Fruit fly (Drosophila melanogaster) whole organism, embryonic: ENCODE results near the gene ph-p.
A peak's percentile ranks its signal among the peaks of the same experiment; 100 is the strongest.

Experiments
- Abd-B ChIP-seq: fragments of 200-800 bp; sonication (Bioruptor generic); optimal IDR thresholded peaks from 2 replicates; lab custom pipeline; 2018; ENCODE audit warnings: missing biosample characterization, mild to moderate bottlenecking, missing genetic modification characterization, moderate library complexity
- Awh ChIP-seq: fragments of 200-800 bp; sonication (Bioruptor generic); IDR thresholded peaks from 2 replicates; pipeline ENCODE4, ENCODE4 v1.3.6; 2022; ENCODE audit warnings: missing biosample characterization, missing genetic modification characterization
- B-H2 ChIP-seq: fragments of 200-800 bp; sonication (Bioruptor generic); optimal IDR thresholded peaks from 2 replicates; lab custom pipeline; 2018; ENCODE audit warnings: missing biosample characterization, mild to moderate bottlenecking, missing genetic modification characterization
- CG11085 ChIP-seq: fragments of 200-800 bp; sonication (Bioruptor generic); IDR thresholded peaks from 2 replicates; pipeline ENCODE4 v1.3.6; 2022; ENCODE audit warnings: missing biosample characterization, missing genetic modification characterization
- CG11398 ChIP-seq: fragments of 200-800 bp; sonication (Bioruptor generic); optimal IDR thresholded peaks from 2 replicates; lab custom pipeline; 2016; ENCODE audit warnings: missing biosample characterization, missing genetic modification characterization
- CG11696 ChIP-seq: fragments of 200-800 bp; sonication (Bioruptor generic); IDR thresholded peaks from 2 replicates; pipeline ENCODE4 v1.3.6; 2022; ENCODE audit warnings: missing biosample characterization, missing genetic modification characterization
- CG12769 ChIP-seq: fragments of 200-800 bp; sonication (Bioruptor generic); optimal IDR thresholded peaks from 2 replicates; lab custom pipeline; 2019; ENCODE audit warnings: missing biosample characterization, mild to moderate bottlenecking, missing genetic modification characterization, moderate library complexity
- CG13287 ChIP-seq: fragments of 200-800 bp; sonication (Bioruptor generic); IDR thresholded peaks from 2 replicates; pipeline ENCODE4 v1.3.6; 2022; ENCODE audit warnings: missing biosample characterization, missing genetic modification characterization; ENCODE audit not compliant: partially characterized antibody
- CG15479 ChIP-seq: fragments of 200-800 bp; sonication (Bioruptor generic); optimal IDR thresholded peaks from 3 replicates; lab custom pipeline; 2019; ENCODE audit warnings: missing biosample characterization, mild to moderate bottlenecking, missing genetic modification characterization, moderate library complexity
- CG16779 ChIP-seq: fragments of 200-800 bp; sonication (Bioruptor generic); IDR thresholded peaks from 2 replicates; pipeline ENCODE4 v1.3.6; 2022; ENCODE audit warnings: missing biosample characterization, missing genetic modification characterization
- CG17328 ChIP-seq: fragments of 200-800 bp; sonication (Bioruptor generic); IDR thresholded peaks from 2 replicates; pipeline ENCODE4 v1.3.6; 2022; ENCODE audit warnings: missing biosample characterization, missing genetic modification characterization
- CG17568 ChIP-seq: fragments of 200-800 bp; sonication (Bioruptor generic); optimal IDR thresholded peaks from 2 replicates; lab custom pipeline; 2018; ENCODE audit warnings: missing biosample characterization, mild to moderate bottlenecking, missing genetic modification characterization, moderate library complexity
- CG2202 ChIP-seq: fragments of 200-800 bp; sonication (Bioruptor generic); optimal IDR thresholded peaks from 2 replicates; lab custom pipeline; 2018; ENCODE audit warnings: missing biosample characterization, mild to moderate bottlenecking, missing genetic modification characterization
- CG30403 ChIP-seq: fragments of 200-800 bp; sonication (Bioruptor generic); optimal IDR thresholded peaks from 3 replicates; lab custom pipeline; 2016; ENCODE audit warnings: missing biosample characterization, missing genetic modification characterization
- CG32772 ChIP-seq: fragments of 200-800 bp; sonication (Bioruptor generic); IDR thresholded peaks from 2 replicates; pipeline ENCODE4 v1.3.6; 2022; ENCODE audit warnings: missing biosample characterization, missing genetic modification characterization
- CG4617 ChIP-seq: fragments of 200-800 bp; sonication (Bioruptor generic); optimal IDR thresholded peaks from 3 replicates; lab custom pipeline; 2016; ENCODE audit warnings: missing biosample characterization, missing genetic modification characterization, borderline replicate concordance
- CG4730 ChIP-seq: fragments of 200-800 bp; sonication (Bioruptor generic); IDR thresholded peaks from 2 replicates; pipeline ENCODE4 v1.3.6; 2022; ENCODE audit warnings: missing biosample characterization, missing genetic modification characterization
- CG7786 ChIP-seq: fragments of 200-800 bp; sonication (Bioruptor generic); optimal IDR thresholded peaks from 2 replicates; lab custom pipeline; 2016; ENCODE audit warnings: missing biosample characterization, missing genetic modification characterization
- CG8924 ChIP-seq: fragments of 200-800 bp; optimal IDR thresholded peaks from 3 replicates; lab custom pipeline; 2019; ENCODE audit warnings: missing biosample characterization, mild to moderate bottlenecking, missing genetic modification characterization, moderate library complexity
- CG9797 ChIP-seq: fragments of 200-800 bp; sonication (Bioruptor generic); optimal IDR thresholded peaks from 3 replicates; lab custom pipeline; 2018; ENCODE audit warnings: missing biosample characterization, mild to moderate bottlenecking, missing genetic modification characterization
- CG9817 ChIP-seq: fragments of 200-800 bp; sonication (Bioruptor generic); optimal IDR thresholded peaks from 2 replicates; lab custom pipeline; 2018; ENCODE audit warnings: missing biosample characterization, mild to moderate bottlenecking, missing genetic modification characterization, moderate library complexity
- Camta ChIP-seq: fragments of 200-800 bp; sonication (Bioruptor generic); optimal IDR thresholded peaks from 2 replicates; lab custom pipeline; 2016; ENCODE audit warnings: missing biosample characterization, missing genetic modification characterization
- Chrac-16 ChIP-seq: fragments of 200-800 bp; sonication (Bioruptor generic); optimal IDR thresholded peaks from 3 replicates; lab custom pipeline; 2016; ENCODE audit warnings: missing biosample characterization, missing genetic modification characterization
- E2f1 ChIP-seq: fragments of 200-800 bp; sonication (Bioruptor generic); IDR thresholded peaks from 2 replicates; pipeline ENCODE4 v1.3.6; 2022; ENCODE audit warnings: missing biosample characterization, missing genetic modification characterization
- E2f2 ChIP-seq: fragments of 200-800 bp; sonication (Bioruptor generic); IDR thresholded peaks from 2 replicates; pipeline ENCODE4 v1.3.6; 2022; ENCODE audit warnings: missing biosample characterization, missing genetic modification characterization
- Fer3 ChIP-seq: fragments of 200-800 bp; sonication (Bioruptor generic); optimal IDR thresholded peaks from 2 replicates; lab custom pipeline; 2018; ENCODE audit warnings: missing biosample characterization, mild to moderate bottlenecking, missing genetic modification characterization, moderate library complexity
- HLH4C ChIP-seq: fragments of 200-800 bp; sonication (Bioruptor generic); IDR thresholded peaks from 3 replicates; pipeline ENCODE4 v1.3.6; 2022; ENCODE audit warnings: missing biosample characterization, missing genetic modification characterization; ENCODE audit not compliant: partially characterized antibody
- Hmr ChIP-seq: fragments of 200-800 bp; sonication (Bioruptor generic); optimal IDR thresholded peaks from 3 replicates; lab custom pipeline; 2017; ENCODE audit warnings: mild to moderate bottlenecking, missing biosample characterization, missing genetic modification reagents, missing genetic modification characterization
- MTF-1 ChIP-seq: fragments of 200-800 bp; sonication (Bioruptor generic); optimal IDR thresholded peaks from 2 replicates; lab custom pipeline; 2018; ENCODE audit warnings: missing biosample characterization, mild to moderate bottlenecking, missing genetic modification characterization, borderline replicate concordance
- Opbp ChIP-seq: fragments of 200-800 bp; sonication (Bioruptor generic); IDR thresholded peaks from 3 replicates; pipeline ENCODE4 v1.3.6; 2022; ENCODE audit warnings: missing biosample characterization, missing genetic modification characterization; ENCODE audit not compliant: partially characterized antibody
- Poxn ChIP-seq: fragments of 200-800 bp; sonication (Bioruptor generic); IDR thresholded peaks from 2 replicates; pipeline ENCODE4 v1.3.6; 2022; ENCODE audit warnings: missing biosample characterization, missing genetic modification characterization
- Ravus ChIP-seq: fragments of 200-800 bp; sonication (Bioruptor generic); IDR thresholded peaks from 2 replicates; pipeline ENCODE4 v1.3.6; 2022; ENCODE audit warnings: missing biosample characterization, missing genetic modification characterization
- Rx ChIP-seq: fragments of 200-800 bp; sonication (Bioruptor generic); IDR thresholded peaks from 2 replicates; pipeline ENCODE4 v1.3.6; 2022; ENCODE audit warnings: missing biosample characterization, missing genetic modification characterization
- Sin3A ChIP-seq: fragments of >200 bp; optimal IDR thresholded peaks from 2 replicates; lab custom pipeline; 2018
- Trl ChIP-seq, 3 experiments: fragments of >200 bp in 2 of 3; fragments of 200-800 bp in 1 of 3; sonication (Bioruptor generic) in 1 of 3; optimal IDR thresholded peaks; 2 replicates in 1 of 3; 3 replicates in 2 of 3; lab custom pipeline; 2016 to 2017; ENCODE audit warnings: missing biosample characterization in 1 of 3, missing genetic modification characterization in 1 of 3
- abd-A ChIP-seq: fragments of 200-800 bp; sonication (Bioruptor generic); optimal IDR thresholded peaks from 3 replicates; lab custom pipeline; 2019; ENCODE audit warnings: missing biosample characterization, mild to moderate bottlenecking, missing genetic modification characterization, moderate library complexity
- bbx ChIP-seq: fragments of 200-800 bp; sonication (Bioruptor generic); IDR thresholded peaks from 2 replicates; pipeline ENCODE4 v1.3.6; 2022; ENCODE audit warnings: missing biosample characterization, missing genetic modification characterization; ENCODE audit not compliant: partially characterized antibody
- cato ChIP-seq: fragments of 200-800 bp; sonication (Bioruptor generic); optimal IDR thresholded peaks from 2 replicates; lab custom pipeline; 2016; ENCODE audit warnings: missing biosample characterization, missing genetic modification characterization, borderline replicate concordance
- dan ChIP-seq: fragments of 200-800 bp; sonication (Bioruptor generic); IDR thresholded peaks from 2 replicates; pipeline ENCODE4 v1.3.6; 2022; ENCODE audit warnings: missing biosample characterization, missing genetic modification characterization
- dimm ChIP-seq: fragments of 200-800 bp; sonication (Bioruptor generic); IDR thresholded peaks from 2 replicates; pipeline ENCODE4 v1.3.6; 2022; ENCODE audit warnings: missing biosample characterization, missing genetic modification characterization
- dmrt99B ChIP-seq: fragments of 200-800 bp; sonication (Bioruptor generic); optimal IDR thresholded peaks from 2 replicates; lab custom pipeline; 2018; ENCODE audit warnings: missing biosample characterization, mild to moderate bottlenecking, missing genetic modification characterization, moderate library complexity
- ind ChIP-seq: fragments of 200-800 bp; sonication (Bioruptor generic); optimal IDR thresholded peaks from 3 replicates; lab custom pipeline; 2016; ENCODE audit warnings: missing biosample characterization, missing genetic modification characterization
- knrl ChIP-seq: fragments of 200-800 bp; sonication (Bioruptor generic); IDR thresholded peaks from 3 replicates; pipeline ENCODE4 v1.3.6; 2022; ENCODE audit warnings: missing biosample characterization, missing genetic modification characterization; ENCODE audit not compliant: partially characterized antibody
- lmd ChIP-seq: fragments of 200-800 bp; sonication (Bioruptor generic); IDR thresholded peaks from 2 replicates; pipeline ENCODE4 v1.3.6; 2022; ENCODE audit warnings: missing biosample characterization, missing genetic modification characterization
- onecut ChIP-seq: fragments of 200-800 bp; sonication (Bioruptor generic); IDR thresholded peaks from 2 replicates; pipeline ENCODE4 v1.3.6; 2022; ENCODE audit warnings: missing biosample characterization, missing genetic modification characterization
- pum ChIP-seq: fragments of 200-800 bp; sonication (Bioruptor generic); optimal IDR thresholded peaks from 2 replicates; lab custom pipeline; 2016; ENCODE audit warnings: missing biosample characterization, missing genetic modification characterization
- sd ChIP-seq: fragments of 200-800 bp; sonication (Bioruptor generic); optimal IDR thresholded peaks from 3 replicates; lab custom pipeline; 2018; ENCODE audit warnings: missing biosample characterization, mild to moderate bottlenecking, missing genetic modification characterization, moderate library complexity
- tin ChIP-seq: fragments of 200-800 bp; sonication (Bioruptor generic); optimal IDR thresholded peaks from 3 replicates; lab custom pipeline; 2016; ENCODE audit warnings: missing biosample characterization, missing genetic modification characterization

Gene ph-p

dm6 chrX:2094072-2094761 is 44.0 kb downstream of the ph-p start, which contains the start of gene csw (continued):
- peak; percentile 40; the same call in 1 of the 2 replicates for TF ChIP-seq CG17328 (GFP tag; lab: Robert Waterston, UW)
- no peak for TF ChIP-seq dan (GFP tag; lab: Robert Waterston, UW)
- peak; percentile 35 for TF ChIP-seq sd (tag; lab: Kevin White, UChicago)
- TF ChIP-seq CG17568 (GFP tag; lab: Kevin White, UChicago), result no peak
- peak; percentile 31 for TF ChIP-seq CG30403
- no peak for TF ChIP-seq CG4730 (GFP tag; lab: Robert Waterston, UW)
- peak; percentile 45 for TF ChIP-seq Abd-B (GFP tag; lab: Kevin White, UChicago)
- TF ChIP-seq HLH4C (GFP tag; lab: Robert Waterston, UW), result no peak
- peak; percentile 62 for TF ChIP-seq Sin3A (lab: Kevin White, UChicago)
- peak; percentile 17; the same call in 1 of the 2 replicates for TF ChIP-seq E2f1 (GFP tag; lab: Robert Waterston, UW)
- TF ChIP-seq B-H2, result peak; percentile 57
- peak; percentile 83 for TF ChIP-seq E2f2 (GFP tag; lab: Robert Waterston, UW)
- TF ChIP-seq Ravus (GFP tag; lab: Robert Waterston, UW), result no peak
- peak; percentile 37; the same call in 1 of the 2 replicates for TF ChIP-seq Rx
- peak; percentile 12 for TF ChIP-seq Camta (GFP tag; lab: Kevin White, UChicago)
- peak; percentile 19 for TF ChIP-seq Fer3 (tag; lab: Kevin White, UChicago)
- peak; percentile 48; the same call in 1 of the 2 replicates for TF ChIP-seq bbx (GFP tag; lab: Robert Waterston, UW)
- peak; percentile 24; the same call in 1 of the 2 replicates for TF ChIP-seq CG13287 (GFP tag; lab: Robert Waterston, UW)
- TF ChIP-seq Poxn, result no peak
- TF ChIP-seq dimm (GFP tag; lab: Robert Waterston, UW), result no peak
- TF ChIP-seq abd-A (tag; lab: Kevin White, UChicago), result peak; percentile 0
- TF ChIP-seq CG4617 (GFP tag; lab: Kevin White, UChicago), result peak; percentile 99
- no peak for TF ChIP-seq MTF-1 (GFP tag; lab: Kevin White, UChicago)
- peak; percentile 53 for TF ChIP-seq pum
- peak; percentile 11 for TF ChIP-seq CG11398
- no peak for TF ChIP-seq dmrt99B
- peak; percentile 12 to 72 for TF ChIP-seq Trl (optimal IDR thresholded peaks at IDR 0.05; lab: Kevin White, UChicago)
- peak; percentile 39 for TF ChIP-seq Trl (GFP tag; optimal IDR thresholded peaks at IDR 0.05; lab: Kevin White, UChicago)
- peak; percentile 92 for TF ChIP-seq CG9797
- TF ChIP-seq CG8924 (tag; lab: Kevin White, UChicago), result peak; percentile 48
- no peak for TF ChIP-seq CG15479 (GFP tag; lab: Kevin White, UChicago)
- no peak for TF ChIP-seq CG11696 (GFP tag; lab: Robert Waterston, UW)
- TF ChIP-seq CG16779 (GFP tag; lab: Robert Waterston, UW), result no peak
- peak; percentile 32 for TF ChIP-seq ind (GFP tag; lab: Kevin White, UChicago)
- 0 out of 3 replicates have a peak, but pooled peaks have one; percentile 50 for TF ChIP-seq Opbp (GFP tag; lab: Robert Waterston, UW)
- peak; percentile 18 for TF ChIP-seq tin
- no peak for TF ChIP-seq CG2202 (tag; lab: Kevin White, UChicago)
- TF ChIP-seq Hmr (GFP tag; lab: Kevin White, UChicago), result peak; percentile 87
- peak; percentile 82 for TF ChIP-seq CG32772 (GFP tag; lab: Robert Waterston, UW)
- peak; percentile 51 for TF ChIP-seq CG7786 (GFP tag; lab: Kevin White, UChicago)
- peak; percentile 22 for TF ChIP-seq CG9817 (tag; lab: Kevin White, UChicago)
- TF ChIP-seq CG11085 (GFP tag; lab: Robert Waterston, UW), result 0 out of 2 replicates have a peak, but pooled peaks have one; percentile 34
- peak; percentile 18 for TF ChIP-seq Chrac-16 (GFP tag; lab: Kevin White, UChicago)
- TF ChIP-seq cato (GFP tag; lab: Kevin White, UChicago), result no peak
- peak; percentile 94 for TF ChIP-seq onecut (GFP tag; lab: Robert Waterston, UW)
- TF ChIP-seq CG12769 (tag; lab: Kevin White, UChicago), result peak; percentile 35
- TF ChIP-seq Awh (GFP tag; lab: Robert Waterston, UW), result no peak
- peak; percentile 21; the same call in 1 of the 3 replicates for TF ChIP-seq knrl (GFP tag; lab: Robert Waterston, UW)
- TF ChIP-seq lmd (GFP tag; lab: Robert Waterston, UW), result no peak; the same call in 1 of the 2 replicates
